Worm (Caenorhabditis elegans) whole organism, L2 larva: ENCODE measurements around the gene cyp-33C7.

Experiments used
- lin-13 ChIP-seq: fragments of 150-350 bp; optimal IDR thresholded peaks from 2 replicates; lab custom pipeline; 2014; ENCODE audit warnings: missing biosample characterization, missing genetic modification reagents, missing genetic modification characterization
- nhr-23 ChIP-seq: fragments of 150-350 bp; optimal IDR thresholded peaks from 2 replicates; lab custom pipeline; 2014; ENCODE audit warnings: missing biosample characterization, missing genetic modification reagents, missing genetic modification characterization

- TF ChIP-seq lin-13 (GFP tag; lab: Kevin White, UChicago) (no peak), nhr-23 (tag; lab: Kevin White, UChicago) (no peak)
These were observed 19.4 kb upstream of the cyp-33C7 start, which contains the start of gene nhr-134 for ce11 chrV:2230912-2231311.
